Fruit fly (Drosophila melanogaster): Measurements from ENCODE around the gene CG12194.
A peak's percentile ranks its signal among the peaks of the same experiment; 100 is the strongest.

The CG12194 gene

DNA sequence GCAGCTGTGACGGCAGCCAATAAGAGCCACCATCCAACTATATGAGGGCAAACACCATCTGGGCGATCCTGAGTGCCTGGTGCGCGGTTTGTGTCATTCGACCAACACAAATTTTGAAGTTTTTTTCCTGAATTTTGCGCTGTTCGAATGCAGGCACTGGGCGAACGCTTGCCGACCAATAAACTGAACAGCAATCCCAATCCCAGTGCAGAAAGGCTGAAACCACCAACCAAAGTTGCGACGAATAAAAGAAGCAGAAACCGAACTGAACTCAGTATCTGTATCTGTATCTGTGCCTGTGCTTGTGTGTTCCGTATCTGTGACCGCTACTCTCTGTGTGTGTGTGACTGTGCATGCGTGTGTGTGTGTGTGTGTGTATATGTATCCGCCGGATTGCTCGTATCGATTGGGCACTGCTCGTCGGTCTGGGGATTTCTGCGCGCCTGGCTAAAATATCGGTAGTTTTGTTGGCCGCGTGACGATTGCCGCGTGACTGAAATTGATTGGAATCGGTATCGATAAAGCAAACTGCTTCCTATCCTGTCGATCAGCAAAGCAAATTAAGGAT lies 26.6 kb upstream of the CG12194 start (continued):
- TF ChIP-seq Eip78C (GFP tag), result no peak
- no peak for TF ChIP-seq CG34406 (GFP tag; optimal IDR thresholded peaks at IDR 0.05)
- no peak for TF ChIP-seq net (GFP tag; optimal IDR thresholded peaks at IDR 0.05)
- no peak for TF ChIP-seq CG10669 (GFP tag; optimal IDR thresholded peaks at IDR 0.05)
- no peak for TF ChIP-seq CG7368 (GFP tag; optimal IDR thresholded peaks at IDR 0.05)
- no peak for TF ChIP-seq lz (GFP tag; optimal IDR thresholded peaks at IDR 0.05)
- no peak for TF ChIP-seq Hr4 (GFP tag; optimal IDR thresholded peaks at IDR 0.05)
- TF ChIP-seq CG8632 (GFP tag; optimal IDR thresholded peaks at IDR 0.05), result no peak
- no peak for TF ChIP-seq acj6 (GFP tag; optimal IDR thresholded peaks at IDR 0.05)
- no peak for TF ChIP-seq topi (GFP tag; optimal IDR thresholded peaks at IDR 0.05)
- TF ChIP-seq CG1621 (tag; optimal IDR thresholded peaks at IDR 0.05), result peak; percentile 99
- no peak for TF ChIP-seq CG4318 (GFP tag; optimal IDR thresholded peaks at IDR 0.05)
- TF ChIP-seq Eip75B (GFP tag; optimal IDR thresholded peaks at IDR 0.05), result no peak
- TF ChIP-seq Hr39 (GFP tag; optimal IDR thresholded peaks at IDR 0.05), result no peak
- no peak for TF ChIP-seq CG9139 (GFP tag; optimal IDR thresholded peaks at IDR 0.05)
- TF ChIP-seq vri (GFP tag; optimal IDR thresholded peaks at IDR 0.05), result no peak
- TF ChIP-seq CG8319 (GFP tag; optimal IDR thresholded peaks at IDR 0.05), result no peak
- TF ChIP-seq spab (GFP tag; optimal IDR thresholded peaks at IDR 0.05), result no peak
- TF ChIP-seq OdsH (GFP tag; optimal IDR thresholded peaks at IDR 0.05), result no peak
- no peak for TF ChIP-seq CG32006 (GFP tag; optimal IDR thresholded peaks at IDR 0.05)

DNA sequence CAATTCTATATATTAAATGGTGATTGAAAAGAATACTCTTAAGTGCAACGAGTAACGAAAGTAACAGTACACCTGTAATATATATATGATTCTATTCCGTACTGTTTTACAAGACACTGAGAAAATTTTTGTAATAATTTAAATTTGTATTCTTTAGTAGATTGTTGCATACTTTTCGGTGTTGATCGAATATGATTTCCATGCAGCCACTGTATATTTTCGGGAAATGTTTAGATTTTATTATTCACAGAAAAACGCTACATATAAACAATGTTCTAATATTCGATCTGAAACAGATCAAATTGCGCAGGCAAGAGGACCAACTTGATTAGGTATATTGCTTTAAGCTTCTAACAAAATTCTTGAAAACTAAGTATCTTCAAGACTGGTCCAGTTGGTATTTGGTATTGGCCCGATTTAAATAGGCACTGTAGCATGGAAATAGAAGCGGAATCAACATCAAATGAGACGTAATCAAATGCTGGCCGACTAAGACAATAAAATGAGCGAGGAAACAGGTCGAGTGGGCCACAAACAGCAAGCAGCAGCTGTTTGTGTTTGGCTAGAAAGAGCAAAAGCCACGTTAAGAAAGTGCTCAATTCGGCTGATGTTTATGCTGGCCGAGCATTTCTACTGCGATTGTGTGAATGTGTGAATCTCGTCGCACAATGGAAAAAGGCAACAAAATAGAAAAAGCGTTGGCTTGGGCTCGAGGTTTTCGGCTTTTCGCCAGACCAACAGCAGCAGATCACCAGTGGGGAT lies 25.7 kb upstream of the CG12194 start, which contains the start of gene CG15629:
Gene CG15629 (plus strand): TSS at position 749 of the 762 bp plus-strand sequence.
- TF ChIP-seq CG10669 (GFP tag; optimal IDR thresholded peaks at IDR 0.05), result no peak
- TF ChIP-seq CG6276 (GFP tag; optimal IDR thresholded peaks at IDR 0.05), result no peak
- TF ChIP-seq CG6808 (GFP tag; optimal IDR thresholded peaks at IDR 0.05), result no peak
- TF ChIP-seq cyc (GFP tag; optimal IDR thresholded peaks at IDR 0.05), result no peak
- TF ChIP-seq CG31627 (GFP tag; optimal IDR thresholded peaks at IDR 0.05), result no peak
- TF ChIP-seq CG34406 (GFP tag; optimal IDR thresholded peaks at IDR 0.05), result no peak

DNA sequence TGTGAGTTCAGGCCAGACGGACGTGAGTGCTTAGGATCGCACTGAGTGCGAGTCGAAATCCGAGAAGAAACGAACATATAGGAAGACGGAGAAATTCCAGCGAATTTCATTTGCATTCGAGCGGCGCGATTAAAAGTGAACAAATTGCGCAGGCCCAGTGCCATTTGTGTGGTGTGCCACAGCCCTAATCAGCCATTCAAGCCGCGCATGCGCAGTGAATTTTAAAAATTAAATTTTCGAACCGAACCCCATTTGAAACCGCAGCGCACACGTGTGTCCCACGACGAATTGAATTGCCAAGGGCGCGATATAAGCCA lies 25.2 kb upstream of the CG12194 start:
- TF ChIP-seq Sox14 (GFP tag; optimal IDR thresholded peaks at IDR 0.05) (no peak), Ets96B (tag; optimal IDR thresholded peaks at IDR 0.05) (no peak), Smox (GFP tag; optimal IDR thresholded peaks at IDR 0.05) (no peak), pdm3 (GFP tag; optimal IDR thresholded peaks at IDR 0.05) (no peak), CG8632 (GFP tag; optimal IDR thresholded peaks at IDR 0.05) (no peak)

DNA sequence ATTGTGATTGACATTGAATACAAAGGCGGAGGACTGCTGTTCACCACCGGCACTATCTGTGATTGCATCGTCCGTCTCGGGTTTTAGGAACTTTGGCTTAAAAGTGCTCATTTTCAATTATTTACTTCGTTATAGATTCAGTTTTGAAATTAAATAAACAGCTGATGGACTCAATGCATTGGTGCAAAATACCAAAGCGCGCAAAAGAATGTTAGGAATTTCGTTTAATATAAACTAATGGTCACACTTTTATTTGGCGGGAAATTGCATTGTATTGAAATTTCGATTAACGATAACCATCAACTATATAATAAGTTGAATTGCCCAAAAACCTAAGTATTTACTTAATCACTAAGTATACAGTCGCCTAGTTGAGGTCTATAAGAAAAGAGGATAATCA lies 20.1 kb upstream of the CG12194 start, which contains the start of gene CG3225:
Gene CG3225 (minus strand): TSS at position 190 of the 400 bp plus-strand sequence.
- TF ChIP-seq fkh (GFP tag; optimal IDR thresholded peaks at IDR 0.05), result peak; percentile 68
- TF ChIP-seq ss (GFP tag; optimal IDR thresholded peaks at IDR 0.05), result no peak
- no peak for TF ChIP-seq CG11762 (GFP tag; optimal IDR thresholded peaks at IDR 0.05; ENCODE audit: insufficient read depth)

DNA sequence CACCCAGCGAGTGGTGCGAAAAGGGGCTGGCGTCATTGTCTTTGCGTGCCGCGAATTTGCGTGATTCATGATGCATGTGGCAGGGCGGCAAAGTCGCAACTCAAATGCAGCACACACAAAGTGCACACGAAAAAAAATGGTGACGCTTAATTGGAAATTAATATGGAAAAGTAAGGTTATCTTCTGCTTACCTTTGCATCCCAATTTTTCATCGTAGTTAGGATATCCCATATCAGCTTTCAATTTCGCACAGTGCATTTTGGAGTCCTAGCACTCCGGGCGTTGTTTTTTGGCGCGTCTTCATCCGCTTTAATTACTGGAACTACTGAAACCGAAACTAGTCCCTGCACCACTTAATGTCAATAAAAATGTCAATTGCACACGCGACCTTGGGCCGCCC lies 18.2 kb upstream of the CG12194 start:
- peak; percentile 28 for TF ChIP-seq Hr39 (GFP tag; optimal IDR thresholded peaks at IDR 0.05)
- peak; percentile 18 for TF ChIP-seq CG3919 (GFP tag; optimal IDR thresholded peaks at IDR 0.05)
- TF ChIP-seq CG6163 (GFP tag; IDR thresholded peaks at IDR 0.05), result peak; percentile 53; the same call in 2 of the 3 replicates
- TF ChIP-seq Eip78C (GFP tag), result peak; percentile 70
- peak; percentile 1 for TF ChIP-seq acj6 (GFP tag; optimal IDR thresholded peaks at IDR 0.05)
- peak; percentile 27 for TF ChIP-seq CG32006 (GFP tag; optimal IDR thresholded peaks at IDR 0.05)
- TF ChIP-seq OdsH (GFP tag; optimal IDR thresholded peaks at IDR 0.05), result peak; percentile 35
- peak; percentile 35 for TF ChIP-seq svp (GFP tag)
- no peak for TF ChIP-seq CG6792 (GFP tag; optimal IDR thresholded peaks at IDR 0.05)
- peak; percentile 59 for TF ChIP-seq eg (GFP tag; IDR thresholded peaks at IDR 0.05)
- no peak for TF ChIP-seq pdm3 (GFP tag; optimal IDR thresholded peaks at IDR 0.05)
- TF ChIP-seq CG31627 (GFP tag; optimal IDR thresholded peaks at IDR 0.05), result peak; percentile 23
- TF ChIP-seq CG4318 (GFP tag; optimal IDR thresholded peaks at IDR 0.05), result no peak
- TF ChIP-seq Lpt (GFP tag; optimal IDR thresholded peaks at IDR 0.05), result no peak
- TF ChIP-seq CG10631 (GFP tag; optimal IDR thresholded peaks at IDR 0.05), result peak; percentile 40
- TF ChIP-seq Sox14 (GFP tag; optimal IDR thresholded peaks at IDR 0.05), result peak; percentile 19
- no peak for TF ChIP-seq cyc (GFP tag; optimal IDR thresholded peaks at IDR 0.05)
- no peak for TF ChIP-seq ss (GFP tag; optimal IDR thresholded peaks at IDR 0.05)
- TF ChIP-seq Gug (GFP tag; IDR thresholded peaks at IDR 0.05), result no peak
- TF ChIP-seq CG9139 (GFP tag; optimal IDR thresholded peaks at IDR 0.05), result no peak
- TF ChIP-seq Hr4 (GFP tag; optimal IDR thresholded peaks at IDR 0.05), result peak; percentile 37

All from whole organism, prepupa.